Worm (Caenorhabditis elegans): ENCODE data around the gene srb-3.

- TF ChIP-seq lin-13 (GFP tag; optimal IDR thresholded peaks at IDR 0.05) (no peak), ama-1 (optimal IDR thresholded peaks at IDR 0.05) (no peak), fkh-10 (GFP tag; optimal IDR thresholded peaks at IDR 0.05) (no peak), nhr-42 (GFP tag; IDR thresholded peaks at IDR 0.05) (no peak), unc-130 (GFP tag; optimal IDR thresholded peaks at IDR 0.05) (no peak), spr-1 (tag; optimal IDR thresholded peaks at IDR 0.05) (no peak), madf-9 (GFP tag; conservative IDR thresholded peaks at IDR 0.05) (no peak), dmd-8 (GFP tag; IDR thresholded peaks at IDR 0.05) (no peak), nhr-11 (tag; optimal IDR thresholded peaks at IDR 0.05) (no peak), ceh-62 (tag; optimal IDR thresholded peaks at IDR 0.05) (no peak), hlh-30 (tag; optimal IDR thresholded peaks at IDR 0.05; ENCODE audit: insufficient read depth) (no peak)
Observed at ce11 chrII:5177902-5178301, 11.3 kb upstream of the srb-3 start, which contains the start of gene C27D6.12.

Measured in whole organism, L4 larva.